Worm (Caenorhabditis elegans) whole organism, late embryonic: ENCODE measurements around the gene pxd-1.

Experiments
- pag-3 ChIP-seq: sonication (generic microtip); optimal IDR thresholded peaks from 2 replicates; lab custom pipeline; 2016; ENCODE audit warnings: missing compliant biosample characterization, missing genetic modification characterization, borderline replicate concordance
- pros-1 ChIP-seq: fragments of 150-350 bp; optimal IDR thresholded peaks from 2 replicates; lab custom pipeline; 2014; ENCODE audit warnings: missing biosample characterization, missing genetic modification reagents, missing genetic modification characterization
- rnt-1 ChIP-seq: sonication (generic microtip); optimal IDR thresholded peaks from 2 replicates; lab custom pipeline; 2016; ENCODE audit warnings: missing genetic modification characterization, missing compliant biosample characterization

DNA sequence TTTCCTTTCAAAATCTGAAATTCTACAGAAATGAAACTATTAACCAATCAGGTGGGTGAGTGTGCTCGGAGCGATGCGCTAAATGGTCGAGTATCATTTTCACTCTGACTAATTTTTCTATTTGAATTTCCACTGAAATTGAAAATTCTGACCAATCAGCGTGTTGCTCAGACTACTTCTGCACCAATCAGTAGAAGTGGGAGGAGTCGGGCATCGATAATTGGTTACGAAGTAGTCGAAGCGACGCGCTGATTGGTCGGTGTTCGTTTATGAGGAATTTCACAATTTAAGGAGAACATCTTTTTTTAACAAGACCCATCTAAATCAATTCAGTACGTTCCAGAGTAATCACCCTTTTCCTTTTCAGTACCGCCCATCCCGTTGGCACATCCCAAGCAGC lies 3.2 kb downstream of the pxd-1 start:
- TF ChIP-seq rnt-1 (tag; lab: Kevin White, UChicago): no peak
- TF ChIP-seq pag-3 (tag; lab: Kevin White, UChicago): no peak
- no peak for TF ChIP-seq pros-1 (tag; lab: Kevin White, UChicago)
